Worm (Caenorhabditis elegans) whole organism, young adult: Measurements from ENCODE around the gene F58E1.13.

Experiments
- B0035.1 ChIP-seq: sonication (generic microtip); optimal IDR thresholded peaks from 2 replicates; lab custom pipeline; 2016; ENCODE audit warnings: missing genetic modification characterization, mild to moderate bottlenecking, missing compliant biosample characterization, missing genotype, missing genetic modification reagents
- C17E4.6 ChIP-seq: fragments of 200-800 bp; sonication (Bioruptor generic); IDR thresholded peaks from 2 replicates; pipeline ENCODE4 v1.3.6; 2022; ENCODE audit warnings: missing genetic modification reagents, missing genetic modification characterization, missing compliant biosample characterization
- F10E7.11 ChIP-seq: sonication (generic microtip); optimal IDR thresholded peaks from 2 replicates; lab custom pipeline; 2017; ENCODE audit warnings: mild to moderate bottlenecking, missing genetic modification characterization, moderate library complexity, missing compliant biosample characterization
- F23B12.7 ChIP-seq: sonication (generic microtip); optimal IDR thresholded peaks from 2 replicates; lab custom pipeline; 2017; ENCODE audit warnings: missing genetic modification characterization, mild to moderate bottlenecking, missing compliant biosample characterization, antibody characterized with exemption, moderate library complexity; ENCODE audit not compliant: insufficient read depth
- F37B4.10 ChIP-seq: fragments of 200-800 bp; sonication (Bioruptor generic); IDR thresholded peaks from 2 replicates; pipeline ENCODE4 v1.3.6; 2022; ENCODE audit warnings: missing genetic modification characterization, missing compliant biosample characterization
- F39B2.1 ChIP-seq: fragments of 200-800 bp; sonication (Bioruptor generic); IDR thresholded peaks from 2 replicates; pipeline ENCODE4 v1.3.6; 2022; ENCODE audit warnings: missing genetic modification reagents, missing genetic modification characterization, missing compliant biosample characterization
- K12H6.12 ChIP-seq: fragments of 200-800 bp; sonication (Bioruptor generic); optimal IDR thresholded peaks from 2 replicates; lab custom pipeline; 2018; ENCODE audit warnings: mild to moderate bottlenecking, missing genetic modification characterization, missing compliant biosample characterization
- Y67H2A.10 ChIP-seq: fragments of 200-800 bp; sonication (Bioruptor generic); conservative IDR thresholded peaks from 2 replicates; pipeline ENCODE4 v1.3.6; 2022; ENCODE audit warnings: missing genetic modification reagents, missing genetic modification characterization, missing compliant biosample characterization
- akir-1 ChIP-seq: fragments of 200-800 bp; sonication (Bioruptor generic); optimal IDR thresholded peaks from 2 replicates; lab custom pipeline; 2018; ENCODE audit warnings: mild to moderate bottlenecking, missing genetic modification characterization, moderate library complexity, missing compliant biosample characterization
- ama-1 ChIP-seq, 3 experiments: fragments of 150-350 bp in 1 of 3; sonication (generic microtip) in 2 of 3; optimal IDR thresholded peaks; 2 replicates each; lab custom pipeline; 2014 to 2018; ENCODE audit warnings: missing biosample characterization in 2 of 3, missing genetic modification characterization in 2 of 3, missing genetic modification reagents in 2 of 3
- aptf-3 ChIP-seq: fragments of 200-800 bp; sonication (Bioruptor generic); IDR thresholded peaks from 2 replicates; pipeline ENCODE4 v1.3.6; 2022; ENCODE audit warnings: missing genetic modification characterization, missing compliant biosample characterization
- cebp-2 ChIP-seq: fragments of 200-800 bp; sonication (Bioruptor generic); IDR thresholded peaks from 2 replicates; pipeline ENCODE4 v1.3.6; 2022; ENCODE audit warnings: missing genetic modification characterization, missing compliant biosample characterization
- ceh-100 ChIP-seq: fragments of 200-800 bp; sonication (Bioruptor generic); IDR thresholded peaks from 2 replicates; pipeline ENCODE4 v1.3.6; 2022; ENCODE audit warnings: missing genetic modification reagents, missing genetic modification characterization, missing compliant biosample characterization
- ceh-40 ChIP-seq: fragments of 200-800 bp; sonication (Bioruptor generic); IDR thresholded peaks from 2 replicates; pipeline ENCODE4 v1.3.6; 2022; ENCODE audit warnings: missing genetic modification characterization, missing compliant biosample characterization
- ceh-79 ChIP-seq: sonication (generic microtip); optimal IDR thresholded peaks from 2 replicates; lab custom pipeline; 2017; ENCODE audit warnings: mild to moderate bottlenecking, missing genetic modification characterization, missing compliant biosample characterization
- ceh-91 ChIP-seq: fragments of 200-800 bp; sonication (Bioruptor generic); IDR thresholded peaks from 2 replicates; pipeline ENCODE4 v1.3.6; 2022; ENCODE audit warnings: missing genetic modification reagents, missing genetic modification characterization, missing compliant biosample characterization
- dpff-1 ChIP-seq: sonication (generic microtip); optimal IDR thresholded peaks from 2 replicates; lab custom pipeline; 2017; ENCODE audit warnings: mild to moderate bottlenecking, missing genetic modification characterization, missing compliant biosample characterization
- dpl-1 ChIP-seq: fragments of 150-350 bp; optimal IDR thresholded peaks from 2 replicates; lab custom pipeline; 2014; ENCODE audit warnings: missing biosample characterization, missing genetic modification reagents, missing genetic modification characterization
- hlh-26 ChIP-seq: fragments of 200-800 bp; sonication (Bioruptor generic); conservative IDR thresholded peaks from 2 replicates; pipeline ENCODE4 v1.3.6; 2022; ENCODE audit warnings: missing genetic modification reagents, missing genetic modification characterization, missing compliant biosample characterization
- hmg-20 ChIP-seq: fragments of 200-800 bp; sonication (Bioruptor generic); IDR thresholded peaks from 2 replicates; pipeline ENCODE4 v1.3.6; 2022; ENCODE audit warnings: missing genetic modification reagents, missing genetic modification characterization, missing compliant biosample characterization
- hsf-1 ChIP-seq: fragments of 200-800 bp; sonication (Bioruptor generic); IDR thresholded peaks from 2 replicates; pipeline ENCODE4 v1.3.6; 2022; ENCODE audit warnings: missing genetic modification reagents, missing genetic modification characterization, missing compliant biosample characterization
- let-526 ChIP-seq: fragments of 200-800 bp; sonication (Bioruptor generic); IDR thresholded peaks from 2 replicates; pipeline ENCODE4 v1.3.6; 2022; ENCODE audit warnings: missing genetic modification reagents, missing genetic modification characterization, missing compliant biosample characterization
- lin-26 ChIP-seq: fragments of 200-800 bp; sonication (Bioruptor generic); IDR thresholded peaks from 2 replicates; pipeline ENCODE4 v1.3.6; 2022; ENCODE audit warnings: missing genetic modification reagents, missing genetic modification characterization, missing compliant biosample characterization
- lin-35 ChIP-seq, 3 experiments: fragments of 150-350 bp in 2 of 3; sonication (generic microtip) in 1 of 3; optimal IDR thresholded peaks; 2 replicates each; lab custom pipeline; 2014 to 2018; ENCODE audit warnings: missing biosample characterization in 3 of 3, missing genetic modification characterization in 3 of 3, missing genetic modification reagents in 3 of 3
- lsy-27 ChIP-seq: sonication (generic microtip); optimal IDR thresholded peaks from 2 replicates; lab custom pipeline; 2017; ENCODE audit warnings: missing genetic modification characterization, mild to moderate bottlenecking, missing compliant biosample characterization, antibody characterized with exemption, missing genotype, borderline replicate concordance; ENCODE audit not compliant: insufficient read depth
- madf-10 ChIP-seq: sonication (generic microtip); optimal IDR thresholded peaks from 2 replicates; lab custom pipeline; 2016; ENCODE audit warnings: mild to moderate bottlenecking, missing genetic modification characterization, missing compliant biosample characterization
- madf-8 ChIP-seq: fragments of 200-800 bp; sonication (Bioruptor generic); conservative IDR thresholded peaks from 2 replicates; pipeline ENCODE4 v1.3.6; 2022; ENCODE audit warnings: missing genetic modification reagents, missing genetic modification characterization, missing compliant biosample characterization
- mes-4 ChIP-seq: sonication (generic microtip); optimal IDR thresholded peaks from 2 replicates; lab custom pipeline; 2016; ENCODE audit warnings: missing genotype, missing genetic modification characterization, missing compliant biosample characterization
- nhr-120 ChIP-seq: fragments of 200-800 bp; sonication (Bioruptor generic); IDR thresholded peaks from 2 replicates; pipeline ENCODE4 v1.3.6; 2022; ENCODE audit warnings: missing genetic modification characterization, missing compliant biosample characterization
- nhr-27 ChIP-seq: fragments of 200-800 bp; sonication (Bioruptor generic); optimal IDR thresholded peaks from 2 replicates; lab custom pipeline; 2018; ENCODE audit warnings: mild to moderate bottlenecking, missing genetic modification characterization, moderate library complexity, missing compliant biosample characterization
- pbrm-1 ChIP-seq: fragments of 200-800 bp; sonication (Bioruptor generic); IDR thresholded peaks from 2 replicates; pipeline ENCODE4 v1.3.6; 2022; ENCODE audit warnings: missing genetic modification reagents, missing genetic modification characterization, missing compliant biosample characterization
- pha-4 ChIP-seq: fragments of 150-350 bp; sonication (generic microtip); optimal IDR thresholded peaks from 2 replicates; lab custom pipeline; 2014; ENCODE audit warnings: missing biosample characterization, missing genetic modification reagents, missing genetic modification characterization
- rcor-1 ChIP-seq: fragments of 200-800 bp; sonication (Bioruptor generic); IDR thresholded peaks from 2 replicates; pipeline ENCODE4 v1.3.6; 2022; ENCODE audit warnings: missing genetic modification reagents, missing genetic modification characterization, missing compliant biosample characterization
- repo-1 ChIP-seq: sonication (generic microtip); optimal IDR thresholded peaks from 2 replicates; lab custom pipeline; 2017; ENCODE audit warnings: mild to moderate bottlenecking, missing genetic modification characterization, missing compliant biosample characterization
- rpc-1 ChIP-seq, 2 experiments: fragments of 150-350 bp in 1 of 2; sonication (generic microtip) in 1 of 2; optimal IDR thresholded peaks; 2 replicates each; lab custom pipeline; 2014 to 2018; ENCODE audit warnings: missing biosample characterization in 1 of 2, missing genetic modification characterization in 1 of 2, missing genetic modification reagents in 1 of 2, missing genotype in 1 of 2
- sdz-38 ChIP-seq: sonication (generic microtip); optimal IDR thresholded peaks from 2 replicates; lab custom pipeline; 2016; ENCODE audit warnings: missing genotype, missing genetic modification characterization, missing compliant biosample characterization
- sea-2 ChIP-seq: fragments of 200-800 bp; sonication (Bioruptor generic); IDR thresholded peaks from 2 replicates; pipeline ENCODE4 v1.3.6; 2022; ENCODE audit warnings: missing genetic modification characterization, missing compliant biosample characterization
- snpc-1.1 ChIP-seq: sonication (generic microtip); optimal IDR thresholded peaks from 2 replicates; lab custom pipeline; 2017; ENCODE audit warnings: missing genetic modification characterization, mild to moderate bottlenecking, missing compliant biosample characterization, antibody characterized with exemption, moderate library complexity, missing genotype, missing genetic modification reagents; ENCODE audit not compliant: insufficient read depth
- tlf-1 ChIP-seq: fragments of 200-800 bp; sonication (Bioruptor generic); optimal IDR thresholded peaks from 2 replicates; lab custom pipeline; 2018; ENCODE audit warnings: mild to moderate bottlenecking, missing genetic modification characterization, missing compliant biosample characterization
- zfh-2 ChIP-seq: fragments of 200-800 bp; sonication (Bioruptor generic); conservative IDR thresholded peaks from 2 replicates; pipeline ENCODE4 v1.3.6; 2022; ENCODE audit warnings: missing genetic modification reagents, missing genetic modification characterization, missing compliant biosample characterization
- ztf-18 ChIP-seq: sonication (generic microtip); optimal IDR thresholded peaks from 2 replicates; lab custom pipeline; 2016; ENCODE audit warnings: missing genotype, mild to moderate bottlenecking, missing genetic modification characterization, missing compliant biosample characterization
- ztf-22 ChIP-seq: fragments of 200-800 bp; sonication (Bioruptor generic); optimal IDR thresholded peaks from 2 replicates; lab custom pipeline; 2018; ENCODE audit warnings: mild to moderate bottlenecking, missing genetic modification characterization, moderate library complexity, missing compliant biosample characterization
- ztf-3 ChIP-seq: fragments of 200-800 bp; sonication (Bioruptor generic); optimal IDR thresholded peaks from 2 replicates; lab custom pipeline; 2018; ENCODE audit warnings: mild to moderate bottlenecking, missing genetic modification characterization, missing compliant biosample characterization

The F58E1.13 gene

DNA sequence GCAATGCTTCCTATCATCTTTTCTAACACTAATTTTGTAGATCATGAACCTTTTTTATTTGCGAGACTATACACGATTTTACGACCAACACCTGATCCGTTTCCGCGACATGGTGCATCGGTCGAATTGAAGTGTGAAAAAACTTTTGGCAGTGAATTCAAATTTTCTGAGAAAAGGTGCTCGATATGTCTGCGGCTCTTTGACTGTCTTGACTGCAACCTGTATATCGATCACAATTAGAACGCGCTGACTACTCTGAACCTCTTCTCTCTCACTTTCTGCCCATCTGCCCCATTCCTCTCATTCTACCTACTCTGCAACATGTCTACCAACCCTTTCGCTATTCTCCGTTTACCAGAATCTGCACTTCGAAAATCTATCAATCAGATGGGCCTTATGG lies 13.5 kb downstream of the F58E1.13 start, which contains the start of gene fbxb-26:
fbxb-26 (plus strand) TSS at position 301 of the 400 bp plus-strand sequence.
- no peak for TF ChIP-seq dpl-1 (GFP tag; lab: Kevin White, UChicago)
- no peak for TF ChIP-seq ceh-100
- no peak for TF ChIP-seq F37B4.10 (GFP tag; lab: Robert Waterston, UW)
- TF ChIP-seq akir-1: no peak
- no peak for TF ChIP-seq lsy-27 (tag; lab: Kevin White, UChicago)
- TF ChIP-seq ceh-40 (GFP tag; lab: Robert Waterston, UW): no peak
- TF ChIP-seq zfh-2: no peak
- no peak for TF ChIP-seq mes-4 (tag; lab: Kevin White, UChicago)
- TF ChIP-seq pbrm-1 (GFP tag; lab: Robert Waterston, UW): no peak
- no peak for TF ChIP-seq ztf-3 (GFP tag; lab: Kevin White, UChicago)
- no peak for TF ChIP-seq F23B12.7 (tag; lab: Kevin White, UChicago)
- TF ChIP-seq lin-35 (GFP tag; optimal IDR thresholded peaks at IDR 0.05; lab: Kevin White, UChicago): no peak
- no peak for TF ChIP-seq ztf-18 (tag; lab: Kevin White, UChicago)
- TF ChIP-seq snpc-1.1 (tag; lab: Kevin White, UChicago): no peak
- TF ChIP-seq C17E4.6 (GFP tag; lab: Robert Waterston, UW): no peak
- TF ChIP-seq let-526: no peak
- no peak for TF ChIP-seq nhr-120 (GFP tag; lab: Robert Waterston, UW)
- TF ChIP-seq K12H6.12: no peak
- no peak for TF ChIP-seq B0035.1 (tag; lab: Kevin White, UChicago)

DNA sequence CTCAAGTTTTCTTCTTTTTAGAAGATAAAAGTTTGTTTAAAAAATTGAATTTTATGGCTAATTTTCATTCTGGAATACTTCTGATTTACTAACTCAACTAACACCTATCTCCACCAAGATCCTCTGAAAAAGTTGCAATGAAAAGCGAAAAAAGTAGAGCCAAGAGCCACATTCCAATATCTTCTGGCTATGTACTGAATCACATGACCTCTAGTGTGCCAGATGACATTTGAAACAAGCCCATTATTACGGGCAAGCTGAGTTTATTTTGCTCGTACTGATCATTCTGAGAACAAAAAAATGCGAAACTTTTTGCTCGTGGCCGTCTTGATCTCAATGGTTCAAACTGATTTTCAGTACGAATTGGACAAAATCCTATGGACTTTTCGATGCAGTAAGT lies 16.6 kb downstream of the F58E1.13 start, which contains the start of gene irld-36:
irld-36 (plus strand) TSS at position 301 of the 400 bp plus-strand sequence.
- TF ChIP-seq rcor-1 (GFP tag; lab: Robert Waterston, UW) (no peak), tlf-1 (GFP tag; lab: Kevin White, UChicago) (no peak), ceh-79 (no peak), aptf-3 (no peak), lin-35 (GFP tag; optimal IDR thresholded peaks at IDR 0.05; lab: Kevin White, UChicago) (no peak), ztf-22 (no peak), dpl-1 (GFP tag; lab: Kevin White, UChicago) (no peak), madf-10 (tag; lab: Kevin White, UChicago) (no peak), ztf-3 (GFP tag; lab: Kevin White, UChicago) (no peak), sdz-38 (no peak), ama-1 (optimal IDR thresholded peaks at IDR 0.05; lab: Kevin White, UChicago) (no peak), ama-1 (GFP tag; optimal IDR thresholded peaks at IDR 0.05; lab: Kevin White, UChicago) (no peak), snpc-1.1 (tag; lab: Kevin White, UChicago) (no peak), C17E4.6 (GFP tag; lab: Robert Waterston, UW) (no peak), dpff-1 (tag; lab: Kevin White, UChicago) (no peak), pha-4 (tag; lab: Kevin White, UChicago) (no peak), F39B2.1 (GFP tag; lab: Robert Waterston, UW) (no peak)
- TF ChIP-seq, all 124 proteins: peak for 0

DNA sequence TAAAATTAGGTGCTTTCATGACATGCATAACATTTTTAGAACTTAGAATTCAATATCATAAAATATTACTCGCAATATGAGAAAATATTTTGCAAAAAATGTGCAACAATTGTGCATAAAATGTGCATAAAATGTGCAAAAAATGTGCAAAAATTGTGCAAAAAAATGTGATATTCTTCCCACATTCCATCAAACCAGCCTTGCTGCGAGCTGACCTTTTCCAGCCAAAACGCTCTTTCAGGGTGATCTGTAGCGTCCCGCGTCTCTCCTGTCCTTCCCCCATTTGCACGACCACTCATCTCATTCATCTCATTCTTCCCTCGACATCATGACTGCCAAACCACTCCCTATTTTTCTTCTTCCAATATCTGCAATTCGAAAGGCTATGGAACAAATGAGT lies 19.6 kb downstream of the F58E1.13 start, which contains the start of gene fbxb-17:
fbxb-17 (plus strand) TSS at position 301 of the 400 bp plus-strand sequence.
- TF ChIP-seq hlh-26: no peak
- no peak for TF ChIP-seq madf-8 (GFP tag; lab: Robert Waterston, UW)
- TF ChIP-seq mes-4 (tag; lab: Kevin White, UChicago): no peak
- no peak for TF ChIP-seq Y67H2A.10 (GFP tag; lab: Robert Waterston, UW)
- no peak for TF ChIP-seq ceh-91
- no peak for TF ChIP-seq F10E7.11 (tag; lab: Kevin White, UChicago)
- no peak for TF ChIP-seq lin-26 (GFP tag; lab: Robert Waterston, UW)
- no peak for TF ChIP-seq nhr-27 (tag; lab: Kevin White, UChicago)
- no peak for TF ChIP-seq hsf-1 (GFP tag; lab: Robert Waterston, UW)
- TF ChIP-seq rpc-1 (optimal IDR thresholded peaks at IDR 0.05; lab: Kevin White, UChicago): no peak
- TF ChIP-seq rpc-1 (tag; optimal IDR thresholded peaks at IDR 0.05; lab: Kevin White, UChicago): no peak
- TF ChIP-seq cebp-2 (GFP tag; lab: Robert Waterston, UW): no peak
- TF ChIP-seq ceh-100: no peak
- no peak for TF ChIP-seq K12H6.12
- no peak for TF ChIP-seq repo-1 (tag; lab: Kevin White, UChicago)
- no peak for TF ChIP-seq nhr-120 (GFP tag; lab: Robert Waterston, UW)
- no peak for TF ChIP-seq hmg-20
- no peak for TF ChIP-seq sea-2
- TF ChIP-seq lsy-27 (tag; lab: Kevin White, UChicago): no peak
- TF ChIP-seq C17E4.6 (GFP tag; lab: Robert Waterston, UW): no peak
